Worm (Caenorhabditis elegans) whole organism, L4 larva: ENCODE data around the gene rnf-113.

ENCODE experiments used
- F49E8.2 ChIP-seq: sonication (generic microtip); optimal IDR thresholded peaks from 2 replicates; lab custom pipeline; 2016; ENCODE audit warnings: missing compliant biosample characterization, mild to moderate bottlenecking, missing genetic modification characterization, borderline replicate concordance
- R02D3.7 ChIP-seq: fragments of 150-350 bp; sonication (generic microtip); optimal IDR thresholded peaks from 3 replicates; lab custom pipeline; 2014; ENCODE audit warnings: missing biosample characterization, missing genetic modification characterization
- Y48G9A.11 ChIP-seq: fragments of 200-800 bp; sonication (Bioruptor generic); IDR thresholded peaks from 2 replicates; pipeline ENCODE4 v1.3.6; 2022; ENCODE audit warnings: missing genetic modification reagents, missing genetic modification characterization, missing compliant biosample characterization
- Y5F2A.4 ChIP-seq: fragments of 200-800 bp; sonication (Bioruptor generic); optimal IDR thresholded peaks from 2 replicates; lab custom pipeline; 2018; ENCODE audit warnings: mild to moderate bottlenecking, missing genetic modification characterization, missing compliant biosample characterization
- Y75B8A.6 ChIP-seq: fragments of 200-800 bp; sonication (Bioruptor generic); IDR thresholded peaks from 2 replicates; pipeline ENCODE4 v1.3.6; 2022; ENCODE audit warnings: missing genetic modification reagents, missing genetic modification characterization, missing compliant biosample characterization
- aly-2 ChIP-seq: sonication (generic microtip); optimal IDR thresholded peaks from 2 replicates; lab custom pipeline; 2018; ENCODE audit warnings: missing biosample characterization, missing genetic modification characterization
- ceh-28 ChIP-seq: fragments of 150-350 bp; optimal IDR thresholded peaks from 2 replicates; lab custom pipeline; 2014; ENCODE audit warnings: missing biosample characterization, missing genetic modification reagents, missing genetic modification characterization
- ceh-32 ChIP-seq: sonication (generic microtip); optimal IDR thresholded peaks from 2 replicates; lab custom pipeline; 2016; ENCODE audit warnings: mild to moderate bottlenecking, missing genetic modification characterization, missing compliant biosample characterization; ENCODE audit not compliant: poor library complexity
- ceh-44 ChIP-seq: fragments of 200-800 bp; sonication (Bioruptor generic); IDR thresholded peaks from 2 replicates; pipeline ENCODE4 v1.3.6; 2022; ENCODE audit warnings: missing genetic modification reagents, missing genetic modification characterization, missing compliant biosample characterization
- ceh-62 ChIP-seq: sonication (generic microtip); optimal IDR thresholded peaks from 2 replicates; lab custom pipeline; 2017; ENCODE audit warnings: missing biosample characterization, missing genetic modification characterization
- ctbp-1 ChIP-seq: fragments of 200-800 bp; sonication (Bioruptor generic); IDR thresholded peaks from 2 replicates; pipeline ENCODE4 v1.3.6; 2022; ENCODE audit warnings: missing genetic modification reagents, missing genetic modification characterization, missing compliant biosample characterization
- daf-19 ChIP-seq: fragments of 200-800 bp; sonication (Bioruptor generic); conservative IDR thresholded peaks from 2 replicates; pipeline ENCODE4 v1.3.6; 2022; ENCODE audit warnings: missing genetic modification characterization, missing compliant biosample characterization
- daf-8 ChIP-seq: fragments of 200-800 bp; sonication (Bioruptor generic); IDR thresholded peaks from 2 replicates; pipeline ENCODE4 v1.3.6; 2022; ENCODE audit warnings: missing genetic modification characterization, missing compliant biosample characterization
- dmd-9 ChIP-seq: fragments of 200-800 bp; sonication (Bioruptor generic); IDR thresholded peaks from 2 replicates; pipeline ENCODE4 v1.3.6; 2022; ENCODE audit warnings: missing genetic modification reagents, missing genetic modification characterization, missing compliant biosample characterization
- dpl-1 ChIP-seq: fragments of 150-350 bp; optimal IDR thresholded peaks from 2 replicates; lab custom pipeline; 2014; ENCODE audit warnings: missing biosample characterization, missing genetic modification reagents, missing genetic modification characterization
- egl-43 ChIP-seq: fragments of 200-800 bp; sonication (Bioruptor generic); IDR thresholded peaks from 2 replicates; pipeline ENCODE4 v1.3.6; 2022; ENCODE audit warnings: missing genetic modification reagents, missing genetic modification characterization, missing compliant biosample characterization
- hlh-11 ChIP-seq: fragments of 200-800 bp; sonication (Bioruptor generic); optimal IDR thresholded peaks from 2 replicates; lab custom pipeline; 2018; ENCODE audit warnings: mild to moderate bottlenecking, missing genetic modification characterization, missing compliant biosample characterization
- hmg-1.1 ChIP-seq: fragments of 200-800 bp; sonication (Bioruptor generic); IDR thresholded peaks from 2 replicates; pipeline ENCODE4 v1.3.6; 2022; ENCODE audit warnings: missing genetic modification reagents, missing genetic modification characterization, missing compliant biosample characterization
- lin-1 ChIP-seq: fragments of 200-800 bp; sonication (Bioruptor generic); IDR thresholded peaks from 2 replicates; pipeline ENCODE4 v1.3.6; 2022; ENCODE audit warnings: missing genetic modification reagents, missing genetic modification characterization, missing compliant biosample characterization
- lin-13 ChIP-seq: fragments of 150-350 bp; optimal IDR thresholded peaks from 2 replicates; lab custom pipeline; 2014; ENCODE audit warnings: missing biosample characterization, missing genetic modification reagents, missing genetic modification characterization
- lin-15B ChIP-seq: fragments of 150-350 bp; sonication (generic microtip); optimal IDR thresholded peaks from 3 replicates; lab custom pipeline; 2014; ENCODE audit warnings: missing biosample characterization, missing genetic modification characterization
- lin-38 ChIP-seq: fragments of 200-800 bp; sonication (Bioruptor generic); IDR thresholded peaks from 2 replicates; pipeline ENCODE4 v1.3.6; 2022; ENCODE audit warnings: missing genetic modification reagents, missing genetic modification characterization, missing compliant biosample characterization
- lsy-2 ChIP-seq, 2 experiments: fragments of 150-350 bp in 1 of 2; sonication (generic microtip) in 1 of 2; optimal IDR thresholded peaks; 2 replicates each; lab custom pipeline; 2014 to 2017; ENCODE audit warnings: missing biosample characterization in 2 of 2, missing genetic modification characterization in 2 of 2
- mdt-29 ChIP-seq: fragments of 200-800 bp; sonication (Bioruptor generic); IDR thresholded peaks from 2 replicates; pipeline ENCODE4 v1.3.6; 2022; ENCODE audit warnings: missing genetic modification reagents, missing genetic modification characterization, missing compliant biosample characterization
- mes-2 ChIP-seq: sonication (generic microtip); optimal IDR thresholded peaks from 2 replicates; lab custom pipeline; 2016; ENCODE audit warnings: missing genotype, mild to moderate bottlenecking, missing genetic modification characterization, missing compliant biosample characterization; ENCODE audit not compliant: poor library complexity, severe bottlenecking
- mxl-3 ChIP-seq: fragments of 200-800 bp; sonication (Bioruptor generic); optimal IDR thresholded peaks from 2 replicates; lab custom pipeline; 2018; ENCODE audit warnings: mild to moderate bottlenecking, missing genetic modification characterization, missing compliant biosample characterization
- nhr-25 ChIP-seq: sonication (generic microtip); optimal IDR thresholded peaks from 2 replicates; lab custom pipeline; 2017; ENCODE audit warnings: missing genetic modification characterization, mild to moderate bottlenecking, missing compliant biosample characterization, antibody characterized with exemption, moderate library complexity, borderline replicate concordance; ENCODE audit not compliant: insufficient read depth
- nhr-6 ChIP-seq: fragments of 150-350 bp; optimal IDR thresholded peaks from 2 replicates; lab custom pipeline; 2014; ENCODE audit warnings: missing biosample characterization, missing genetic modification characterization
- saeg-2 ChIP-seq: fragments of 200-800 bp; sonication (Bioruptor generic); IDR thresholded peaks from 2 replicates; pipeline ENCODE4 v1.3.6; 2022; ENCODE audit warnings: missing genetic modification reagents, missing genetic modification characterization, missing compliant biosample characterization
- sdz-12 ChIP-seq: fragments of 200-800 bp; sonication (Bioruptor generic); optimal IDR thresholded peaks from 2 replicates; lab custom pipeline; 2018; ENCODE audit warnings: mild to moderate bottlenecking, missing genetic modification characterization, missing compliant biosample characterization
- set-16 ChIP-seq: fragments of 200-800 bp; sonication (Bioruptor generic); IDR thresholded peaks from 2 replicates; pipeline ENCODE4 v1.3.6; 2022; ENCODE audit warnings: missing genetic modification reagents, missing genetic modification characterization, missing compliant biosample characterization
- skn-1 ChIP-seq: fragments of 150-350 bp; optimal IDR thresholded peaks from 2 replicates; lab custom pipeline; 2014; ENCODE audit warnings: missing biosample characterization, missing genetic modification characterization
- spr-1 ChIP-seq: sonication (generic microtip); optimal IDR thresholded peaks from 2 replicates; lab custom pipeline; 2016; ENCODE audit warnings: mild to moderate bottlenecking, missing genetic modification characterization, missing compliant biosample characterization
- spr-3 ChIP-seq: fragments of 200-800 bp; sonication (Bioruptor generic); optimal IDR thresholded peaks from 2 replicates; lab custom pipeline; 2018; ENCODE audit warnings: mild to moderate bottlenecking, missing genetic modification characterization, missing compliant biosample characterization
- tag-97 ChIP-seq: fragments of 200-800 bp; sonication (Bioruptor generic); IDR thresholded peaks from 2 replicates; pipeline ENCODE4 v1.3.6; 2022; ENCODE audit warnings: missing genetic modification characterization, missing compliant biosample characterization
- tra-1 ChIP-seq: fragments of 200-800 bp; sonication (Bioruptor generic); IDR thresholded peaks from 2 replicates; pipeline ENCODE4 v1.3.6; 2022; ENCODE audit warnings: missing genetic modification reagents, missing genetic modification characterization, missing compliant biosample characterization
- unc-130 ChIP-seq: sonication (generic microtip); optimal IDR thresholded peaks from 2 replicates; lab custom pipeline; 2016; ENCODE audit warnings: missing genetic modification reagents, missing genetic modification characterization, missing compliant biosample characterization
- vab-7 ChIP-seq: fragments of 200-800 bp; sonication (Bioruptor generic); IDR thresholded peaks from 2 replicates; pipeline ENCODE4 v1.3.6; 2022; ENCODE audit warnings: missing genetic modification reagents, missing genetic modification characterization, missing compliant biosample characterization
- zag-1 ChIP-seq: fragments of 150-350 bp; optimal IDR thresholded peaks from 2 replicates; lab custom pipeline; 2014; ENCODE audit warnings: missing biosample characterization, missing genetic modification characterization
- zfp-3 ChIP-seq: fragments of 200-800 bp; sonication (Bioruptor generic); conservative IDR thresholded peaks from 2 replicates; pipeline ENCODE4 v1.3.6; 2022; ENCODE audit warnings: missing genetic modification reagents, missing genetic modification characterization, missing compliant biosample characterization
- zip-11 ChIP-seq: fragments of 200-800 bp; sonication (Bioruptor generic); IDR thresholded peaks from 2 replicates; pipeline ENCODE4 v1.3.6; 2022; ENCODE audit warnings: missing genetic modification characterization, missing compliant biosample characterization
- ztf-11 ChIP-seq: fragments of 150-350 bp; optimal IDR thresholded peaks from 2 replicates; lab custom pipeline; 2014; ENCODE audit warnings: missing biosample characterization, missing genetic modification characterization

The rnf-113 gene

DNA sequence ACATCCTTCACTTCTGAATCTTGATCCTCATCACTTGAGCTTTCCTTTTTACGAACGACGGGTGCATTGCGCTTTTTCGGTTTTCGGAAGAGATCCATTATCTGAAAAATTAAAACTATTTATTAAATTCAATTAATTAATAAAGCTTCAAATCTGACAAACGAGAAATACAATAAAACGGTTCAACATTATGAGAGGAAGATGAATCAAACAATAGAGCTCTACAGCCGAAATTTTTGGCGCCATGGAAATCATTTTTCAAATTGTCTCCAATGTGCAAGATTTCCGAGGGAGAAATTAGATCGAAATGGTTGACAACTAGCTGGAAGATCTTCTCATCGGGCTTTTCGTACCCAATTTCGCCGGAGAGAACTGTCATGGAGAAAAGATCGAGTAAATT lies at the start of gene rnf-113:
Gene rnf-113, minus strand, starts transcription at position 101 of the 400 bp plus-strand sequence.
- TF ChIP-seq ceh-28 (tag; lab: Kevin White, UChicago) (no peak), tag-97 (GFP tag; lab: Robert Waterston, UW) (no peak), R02D3.7 (no peak), Y5F2A.4 (GFP tag; lab: Kevin White, UChicago) (no peak), ceh-44 (GFP tag; lab: Robert Waterston, UW) (no peak), mes-2 (no peak), egl-43 (no peak), daf-8 (GFP tag; lab: Robert Waterston, UW) (no peak), mxl-3 (GFP tag; lab: Kevin White, UChicago) (no peak), zag-1 (tag; lab: Kevin White, UChicago) (no peak), ceh-32 (tag; lab: Kevin White, UChicago) (no peak), lsy-2 (tag; optimal IDR thresholded peaks at IDR 0.05; lab: Kevin White, UChicago) (no peak), zip-11 (GFP tag; lab: Robert Waterston, UW) (no peak), unc-130 (no peak), ctbp-1 (GFP tag; lab: Robert Waterston, UW) (no peak), nhr-6 (tag; lab: Kevin White, UChicago) (no peak)

- TF ChIP-seq ceh-62 (tag; lab: Kevin White, UChicago) (no peak), lin-15B (tag; lab: Kevin White, UChicago) (no peak), aly-2 (no peak), zfp-3 (no peak), tra-1 (GFP tag; lab: Robert Waterston, UW) (no peak), spr-1 (no peak), nhr-25 (no peak), hlh-11 (tag; lab: Kevin White, UChicago) (no peak), sdz-12 (GFP tag; lab: Kevin White, UChicago) (no peak), saeg-2 (GFP tag; lab: Robert Waterston, UW) (no peak), dpl-1 (GFP tag; lab: Kevin White, UChicago) (no peak), unc-130 (peak; percentile 70), spr-3 (GFP tag; lab: Kevin White, UChicago) (no peak), ztf-11 (no peak), ceh-44 (GFP tag; lab: Robert Waterston, UW) (no peak), dmd-9 (GFP tag; lab: Robert Waterston, UW) (no peak), Y48G9A.11 (0 out of 2 replicates have a peak, but pooled peaks have one; percentile 18), lin-38 (GFP tag; lab: Robert Waterston, UW) (peak; percentile 63), lin-13 (GFP tag; lab: Kevin White, UChicago) (no peak), mdt-29 (GFP tag; lab: Robert Waterston, UW) (0 out of 2 replicates have a peak, but pooled peaks have one; percentile 24), F49E8.2 (tag; lab: Kevin White, UChicago) (peak; percentile 75), daf-19 (no peak)
- TF ChIP-seq, all 104 proteins: peak for 5
Observed at ce11 chrIII:10807236-10807635, 49.8 kb upstream of the rnf-113 start.

- TF ChIP-seq Y75B8A.6 (GFP tag; lab: Robert Waterston, UW) = no peak
- peak; percentile 29; the same call in 1 of the 2 replicates for TF ChIP-seq hmg-1.1 (GFP tag; lab: Robert Waterston, UW)
- TF ChIP-seq set-16 (GFP tag; lab: Robert Waterston, UW) = peak; percentile 71
- TF ChIP-seq lin-1 (GFP tag; lab: Robert Waterston, UW) = no peak
- no peak for TF ChIP-seq spr-1
- no peak for TF ChIP-seq skn-1 (tag; lab: Kevin White, UChicago)
- 0 out of 2 replicates have a peak, but pooled peaks have one; percentile 40 for TF ChIP-seq vab-7 (GFP tag; lab: Robert Waterston, UW)
Observed at ce11 chrIII:10806821-10807220, 49.4 kb upstream of the rnf-113 start.
